Worm (Caenorhabditis elegans) whole organism, late embryonic: ENCODE results near the gene W02H3.1.

Experiments used
- Y22D7AL.16 ChIP-seq: sonication (generic microtip); optimal IDR thresholded peaks from 2 replicates; lab custom pipeline; 2016; ENCODE audit warnings: missing genetic modification characterization, missing compliant biosample characterization
- ama-1 ChIP-seq: fragments of 150-350 bp; optimal IDR thresholded peaks from 2 replicates; lab custom pipeline; 2014
- ceh-14 ChIP-seq: sonication (generic microtip); optimal IDR thresholded peaks from 2 replicates; lab custom pipeline; 2016; ENCODE audit warnings: missing genotype, missing genetic modification characterization, missing compliant biosample characterization
- che-1 ChIP-seq: sonication (generic microtip); optimal IDR thresholded peaks from 2 replicates; lab custom pipeline; 2016; ENCODE audit warnings: mild to moderate bottlenecking, missing genetic modification characterization, missing compliant biosample characterization
- dve-1 ChIP-seq: sonication (generic microtip); optimal IDR thresholded peaks from 2 replicates; lab custom pipeline; 2017; ENCODE audit warnings: antibody characterized with exemption, mild to moderate bottlenecking, missing genetic modification characterization, missing compliant biosample characterization
- hlh-8 ChIP-seq: sonication (generic microtip); optimal IDR thresholded peaks from 2 replicates; lab custom pipeline; 2016; ENCODE audit warnings: missing genotype, missing genetic modification characterization, missing compliant biosample characterization
- nfya-1 ChIP-seq: sonication (generic microtip); optimal IDR thresholded peaks from 2 replicates; lab custom pipeline; 2017; ENCODE audit warnings: missing genetic modification characterization, mild to moderate bottlenecking, missing compliant biosample characterization, antibody characterized with exemption, moderate library complexity
- pax-1 ChIP-seq: fragments of 150-350 bp; optimal IDR thresholded peaks from 2 replicates; lab custom pipeline; 2014; ENCODE audit warnings: missing biosample characterization, missing genetic modification characterization
- pha-4 ChIP-seq: fragments of 150-350 bp; optimal IDR thresholded peaks from 2 replicates; lab custom pipeline; 2018; ENCODE audit warnings: missing biosample characterization, missing genetic modification reagents, missing genetic modification characterization
- tbx-2 ChIP-seq: sonication (generic microtip); optimal IDR thresholded peaks from 2 replicates; lab custom pipeline; 2016; ENCODE audit warnings: missing genetic modification characterization, missing compliant biosample characterization
- unc-55 ChIP-seq: sonication (generic microtip); optimal IDR thresholded peaks from 2 replicates; lab custom pipeline; 2017; ENCODE audit warnings: missing biosample characterization, missing genetic modification reagents, missing genetic modification characterization
- zip-5 ChIP-seq: sonication (generic microtip); optimal IDR thresholded peaks from 2 replicates; lab custom pipeline; 2016; ENCODE audit warnings: missing genetic modification characterization, missing compliant biosample characterization

DNA sequence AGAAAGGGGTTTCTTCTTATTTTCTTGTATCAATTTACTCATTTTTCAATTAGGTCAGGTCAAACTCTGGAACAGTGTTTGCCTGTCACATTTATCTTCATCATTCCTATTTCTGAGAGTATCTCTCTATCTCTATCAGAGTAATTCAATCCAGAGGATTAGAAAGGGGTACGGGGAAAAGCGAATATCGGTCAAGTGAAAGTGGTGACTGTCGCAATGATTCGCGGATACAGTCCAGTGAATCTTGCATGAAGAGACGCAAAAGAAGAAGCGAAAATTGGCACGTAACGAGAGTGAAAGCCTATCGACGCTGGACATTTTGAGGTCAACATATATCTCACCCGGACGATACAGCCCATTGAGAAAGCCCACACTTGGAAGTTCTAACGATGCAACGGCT is 40.5 kb downstream of the W02H3.1 start, which contains the start of gene lpr-4:
- peak; percentile 21 for TF ChIP-seq unc-55 (GFP tag; lab: Kevin White, UChicago)
- TF ChIP-seq hlh-8 (tag; lab: Kevin White, UChicago): no peak
- no peak for TF ChIP-seq pax-1
- no peak for TF ChIP-seq nfya-1 (tag; lab: Kevin White, UChicago)
- TF ChIP-seq ama-1 (lab: Kevin White, UChicago): no peak
- TF ChIP-seq dve-1 (tag; lab: Kevin White, UChicago): no peak
- no peak for TF ChIP-seq pha-4 (tag; lab: Kevin White, UChicago)
- no peak for TF ChIP-seq zip-5 (tag; lab: Kevin White, UChicago)
- no peak for TF ChIP-seq ceh-14 (tag; lab: Kevin White, UChicago)
- TF ChIP-seq tbx-2 (tag; lab: Kevin White, UChicago): no peak
- no peak for TF ChIP-seq che-1 (tag; lab: Kevin White, UChicago)
- no peak for TF ChIP-seq Y22D7AL.16 (tag; lab: Kevin White, UChicago)
